Worm (Caenorhabditis elegans) whole organism, L2 larva: ENCODE data around the gene col-132.

ENCODE experiments used
- C34F6.9 ChIP-seq: fragments of 150-350 bp; optimal IDR thresholded peaks from 2 replicates; lab custom pipeline; 2014; ENCODE audit warnings: missing biosample characterization, missing genetic modification characterization
- ama-1 ChIP-seq: fragments of 150-350 bp; optimal IDR thresholded peaks from 2 replicates; lab custom pipeline; 2018; ENCODE audit warnings: inconsistent platforms
- ceh-82 ChIP-seq: fragments of 150-350 bp; optimal IDR thresholded peaks from 2 replicates; lab custom pipeline; 2014; ENCODE audit warnings: missing biosample characterization, missing genetic modification characterization
- egl-27 ChIP-seq: sonication (generic microtip); optimal IDR thresholded peaks from 3 replicates; lab custom pipeline; 2017; ENCODE audit warnings: missing biosample characterization, missing genetic modification reagents, missing genetic modification characterization
- fos-1 ChIP-seq: fragments of 150-350 bp; optimal IDR thresholded peaks from 2 replicates; lab custom pipeline; 2014; ENCODE audit warnings: missing biosample characterization, missing genetic modification characterization
- gmeb-1 ChIP-seq: fragments of 150-350 bp; optimal IDR thresholded peaks from 2 replicates; lab custom pipeline; 2014; ENCODE audit warnings: missing biosample characterization, missing genetic modification characterization
- lsy-2 ChIP-seq, 2 experiments: fragments of 150-350 bp in 1 of 2; sonication (generic microtip) in 1 of 2; optimal IDR thresholded peaks; 2 replicates each; lab custom pipeline; 2014 to 2017; ENCODE audit warnings: missing biosample characterization in 2 of 2, missing genetic modification characterization in 2 of 2
- nhr-10 ChIP-seq: sonication (generic microtip); optimal IDR thresholded peaks from 2 replicates; lab custom pipeline; 2017; ENCODE audit warnings: missing biosample characterization, missing genetic modification characterization
- nhr-21 ChIP-seq: fragments of 150-350 bp; optimal IDR thresholded peaks from 2 replicates; lab custom pipeline; 2014; ENCODE audit warnings: missing biosample characterization, missing genetic modification characterization
- nhr-237 ChIP-seq: fragments of 150-350 bp; optimal IDR thresholded peaks from 2 replicates; lab custom pipeline; 2014; ENCODE audit warnings: missing biosample characterization, missing genetic modification characterization
- nhr-25 ChIP-seq: fragments of 150-350 bp; sonication (generic microtip); optimal IDR thresholded peaks from 3 replicates; lab custom pipeline; 2014; ENCODE audit warnings: missing biosample characterization, missing genetic modification characterization
- nhr-77 ChIP-seq: fragments of 150-350 bp; optimal IDR thresholded peaks from 2 replicates; lab custom pipeline; 2014; ENCODE audit warnings: missing biosample characterization, missing genetic modification characterization
- snpc-4 ChIP-seq: fragments of 150-350 bp; optimal IDR thresholded peaks from 2 replicates; lab custom pipeline; 2014; ENCODE audit warnings: missing biosample characterization, missing genetic modification characterization
- unc-62 ChIP-seq: fragments of 150-350 bp; optimal IDR thresholded peaks from 2 replicates; lab custom pipeline; 2014; ENCODE audit warnings: missing biosample characterization, missing genetic modification reagents, missing genetic modification characterization

ce11 chrIV:13076620-13077019 is 14.2 kb downstream of the col-132 start, which contains the start of gene C39E9.7:
- TF ChIP-seq ceh-82 (tag; lab: Kevin White, UChicago) (no peak), unc-62 (no peak), egl-27 (no peak), nhr-21 (tag; lab: Kevin White, UChicago) (no peak), lsy-2 (tag; optimal IDR thresholded peaks at IDR 0.05; lab: Kevin White, UChicago) (no peak), nhr-77 (tag; lab: Kevin White, UChicago) (no peak), gmeb-1 (tag; lab: Kevin White, UChicago) (no peak), ama-1 (lab: Kevin White, UChicago) (no peak), nhr-25 (no peak), fos-1 (no peak), nhr-10 (tag; lab: Kevin White, UChicago) (no peak), snpc-4 (tag; lab: Kevin White, UChicago) (no peak), C34F6.9 (tag; lab: Kevin White, UChicago) (no peak), nhr-237 (tag; lab: Kevin White, UChicago) (no peak)
